Worm (Caenorhabditis elegans) whole organism, mixed stage, embryonic: ENCODE results near the gene spp-31.

Source experiments
- M03D4.4 ChIP-seq: sonication (generic microtip); optimal IDR thresholded peaks from 2 replicates; lab custom pipeline; 2017; ENCODE audit warnings: mild to moderate bottlenecking, missing genetic modification characterization, missing compliant biosample characterization
- bed-3 ChIP-seq: fragments of 200-800 bp; sonication (Bioruptor generic); optimal IDR thresholded peaks from 3 replicates; lab custom pipeline; 2018; ENCODE audit warnings: mild to moderate bottlenecking, missing genetic modification characterization, moderate library complexity, missing compliant biosample characterization
- blmp-1 ChIP-seq: fragments of 150-350 bp; optimal IDR thresholded peaks from 2 replicates; lab custom pipeline; 2014; ENCODE audit warnings: missing biosample characterization, missing genetic modification characterization
- ceh-39 ChIP-seq: fragments of 150-350 bp; optimal IDR thresholded peaks from 2 replicates; lab custom pipeline; 2014; ENCODE audit warnings: missing biosample characterization, missing genetic modification characterization
- ceh-43 ChIP-seq: fragments of 200-800 bp; sonication (Bioruptor generic); optimal IDR thresholded peaks from 2 replicates; lab custom pipeline; 2018; ENCODE audit warnings: mild to moderate bottlenecking, missing genetic modification characterization, moderate library complexity, missing compliant biosample characterization
- ceh-83 ChIP-seq: fragments of 200-800 bp; sonication (Bioruptor generic); optimal IDR thresholded peaks from 2 replicates; lab custom pipeline; 2018; ENCODE audit warnings: mild to moderate bottlenecking, missing genetic modification characterization, missing compliant biosample characterization
- ces-1 ChIP-seq: fragments of 150-350 bp; optimal IDR thresholded peaks from 2 replicates; lab custom pipeline; 2014; ENCODE audit warnings: missing biosample characterization, missing genetic modification reagents, missing genetic modification characterization
- cnd-1 ChIP-seq: fragments of 200-800 bp; sonication (Bioruptor generic); optimal IDR thresholded peaks from 2 replicates; lab custom pipeline; 2018; ENCODE audit warnings: mild to moderate bottlenecking, missing genetic modification characterization, missing compliant biosample characterization
- drap-1 ChIP-seq: fragments of 200-800 bp; sonication (Bioruptor generic); optimal IDR thresholded peaks from 3 replicates; lab custom pipeline; 2018; ENCODE audit warnings: mild to moderate bottlenecking, missing genetic modification characterization, missing compliant biosample characterization
- elt-1 ChIP-seq: sonication (generic microtip); optimal IDR thresholded peaks from 2 replicates; lab custom pipeline; 2017; ENCODE audit warnings: missing genetic modification characterization, mild to moderate bottlenecking, missing compliant biosample characterization, antibody characterized with exemption, moderate library complexity, borderline replicate concordance; ENCODE audit not compliant: insufficient read depth
- elt-3 ChIP-seq: fragments of 150-350 bp; optimal IDR thresholded peaks from 2 replicates; lab custom pipeline; 2014; ENCODE audit warnings: missing biosample characterization, missing genetic modification characterization
- flh-1 ChIP-seq: fragments of 200-800 bp; sonication (Bioruptor generic); optimal IDR thresholded peaks from 2 replicates; lab custom pipeline; 2018; ENCODE audit warnings: mild to moderate bottlenecking, missing genetic modification characterization, moderate library complexity, missing compliant biosample characterization
- ham-2 ChIP-seq: fragments of 200-800 bp; sonication (Bioruptor generic); optimal IDR thresholded peaks from 2 replicates; lab custom pipeline; 2018; ENCODE audit warnings: mild to moderate bottlenecking, missing genetic modification characterization, missing compliant biosample characterization
- hlh-1 ChIP-seq: fragments of 150-350 bp; optimal IDR thresholded peaks from 2 replicates; lab custom pipeline; 2014; ENCODE audit warnings: missing biosample characterization, missing genetic modification reagents, missing genetic modification characterization
- lin-13 ChIP-seq: fragments of 150-350 bp; optimal IDR thresholded peaks from 2 replicates; lab custom pipeline; 2014; ENCODE audit warnings: missing biosample characterization, missing genetic modification characterization
- lsy-2 ChIP-seq: fragments of 150-350 bp; optimal IDR thresholded peaks from 2 replicates; lab custom pipeline; 2014; ENCODE audit warnings: missing biosample characterization, missing genetic modification characterization
- mab-5 ChIP-seq: fragments of 150-350 bp; optimal IDR thresholded peaks from 2 replicates; lab custom pipeline; 2014; ENCODE audit warnings: missing biosample characterization, missing genetic modification characterization
- mep-1 ChIP-seq: fragments of 150-350 bp; optimal IDR thresholded peaks from 2 replicates; lab custom pipeline; 2017; ENCODE audit warnings: missing biosample characterization, missing genetic modification reagents, missing genetic modification characterization, inconsistent platforms
- mls-2 ChIP-seq: sonication (generic microtip); optimal IDR thresholded peaks from 2 replicates; lab custom pipeline; 2016; ENCODE audit warnings: mild to moderate bottlenecking, missing genetic modification characterization, moderate library complexity, missing compliant biosample characterization
- nhr-12 ChIP-seq: fragments of 150-350 bp; optimal IDR thresholded peaks from 2 replicates; lab custom pipeline; 2014; ENCODE audit warnings: missing biosample characterization, missing genetic modification characterization
- nhr-2 ChIP-seq: fragments of 150-350 bp; optimal IDR thresholded peaks from 2 replicates; lab custom pipeline; 2014; ENCODE audit warnings: missing biosample characterization, missing genetic modification characterization
- nhr-237 ChIP-seq: fragments of 150-350 bp; optimal IDR thresholded peaks from 2 replicates; lab custom pipeline; 2014; ENCODE audit warnings: missing biosample characterization, missing genetic modification characterization
- nhr-28 ChIP-seq: fragments of 150-350 bp; optimal IDR thresholded peaks from 2 replicates; lab custom pipeline; 2014; ENCODE audit warnings: missing biosample characterization, missing genetic modification characterization
- pha-4 ChIP-seq: fragments of 150-350 bp; optimal IDR thresholded peaks from 2 replicates; lab custom pipeline; 2018; ENCODE audit warnings: missing biosample characterization, missing genetic modification reagents, missing genetic modification characterization
- sem-2 ChIP-seq: fragments of 200-800 bp; sonication (Bioruptor generic); optimal IDR thresholded peaks from 2 replicates; lab custom pipeline; 2018; ENCODE audit warnings: mild to moderate bottlenecking, missing genetic modification characterization, missing compliant biosample characterization
- tbx-8 ChIP-seq: fragments of 200-800 bp; sonication (Bioruptor generic); optimal IDR thresholded peaks from 2 replicates; lab custom pipeline; 2018; ENCODE audit warnings: mild to moderate bottlenecking, missing genetic modification characterization, moderate library complexity, missing compliant biosample characterization
- unc-120 ChIP-seq: sonication (generic microtip); optimal IDR thresholded peaks from 2 replicates; lab custom pipeline; 2017; ENCODE audit warnings: missing genetic modification characterization, missing compliant biosample characterization; ENCODE audit not compliant: poor library complexity, severe bottlenecking
- unc-39 ChIP-seq: fragments of 150-350 bp; optimal IDR thresholded peaks from 2 replicates; lab custom pipeline; 2014; ENCODE audit warnings: missing biosample characterization, missing genetic modification characterization
- unc-62 ChIP-seq: fragments of 150-350 bp; optimal IDR thresholded peaks from 2 replicates; lab custom pipeline; 2014; ENCODE audit warnings: missing biosample characterization, missing genetic modification reagents, missing genetic modification characterization
- ztf-11 ChIP-seq: fragments of 150-350 bp; optimal IDR thresholded peaks from 2 replicates; lab custom pipeline; 2014; ENCODE audit warnings: missing biosample characterization, missing genetic modification characterization

The spp-31 gene

DNA sequence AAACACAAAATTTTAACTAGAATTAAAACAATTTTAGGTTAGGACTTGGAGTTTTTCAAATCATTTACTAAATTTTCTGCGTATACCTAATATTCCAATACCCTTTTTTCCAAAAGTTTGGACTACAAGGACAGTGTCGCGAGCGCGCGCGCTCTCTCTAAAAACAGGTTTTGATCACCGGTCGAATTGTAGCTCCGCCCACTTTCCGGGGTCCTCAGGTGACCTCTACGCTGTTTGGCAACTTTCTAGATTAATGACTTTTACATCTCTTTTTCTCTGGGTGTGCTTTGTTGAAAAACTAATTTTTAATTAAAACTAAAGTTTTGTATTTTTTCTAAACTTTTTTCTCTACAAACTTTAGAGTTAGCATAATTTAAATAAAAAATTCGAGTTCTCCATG is 17.3 kb upstream of the spp-31 start:
- TF ChIP-seq nhr-12 (tag; lab: Kevin White, UChicago), result no peak
- no peak for TF ChIP-seq nhr-2
- TF ChIP-seq, all 35 proteins: peak for 0

DNA sequence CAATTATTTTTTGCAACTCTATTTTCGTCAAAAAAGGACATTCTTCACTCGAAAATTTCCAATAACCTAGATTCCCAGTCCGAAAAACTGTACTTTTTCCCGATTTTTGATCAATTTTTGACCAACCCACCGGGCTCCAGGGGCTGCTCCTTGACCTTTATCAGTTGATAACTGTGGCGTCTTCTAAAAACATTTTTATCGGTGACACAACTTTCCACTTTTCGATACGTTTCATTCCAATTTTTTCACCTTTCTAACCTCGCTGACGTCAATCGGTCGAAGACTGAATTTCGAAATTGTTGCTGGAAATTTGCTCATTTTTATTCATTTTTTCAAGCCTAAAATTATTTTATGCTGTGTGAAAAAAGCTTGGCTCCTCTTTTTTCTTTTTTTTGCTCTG is 16.8 kb upstream of the spp-31 start:
- TF ChIP-seq mab-5 (tag; lab: Kevin White, UChicago) (no peak), sem-2 (GFP tag; lab: Kevin White, UChicago) (no peak), pha-4 (tag; lab: Kevin White, UChicago) (no peak), ztf-11 (tag; lab: Kevin White, UChicago) (no peak), blmp-1 (tag; lab: Kevin White, UChicago) (no peak), flh-1 (GFP tag; lab: Kevin White, UChicago) (no peak), lin-13 (no peak), M03D4.4 (tag; lab: Kevin White, UChicago) (no peak), cnd-1 (tag; lab: Kevin White, UChicago) (no peak), unc-62 (GFP tag; lab: Kevin White, UChicago) (no peak), ham-2 (GFP tag; lab: Kevin White, UChicago) (no peak), drap-1 (no peak), mep-1 (tag; lab: Kevin White, UChicago) (no peak), hlh-1 (no peak), unc-39 (tag; lab: Kevin White, UChicago) (no peak), nhr-237 (tag; lab: Kevin White, UChicago) (no peak), ces-1 (GFP tag; lab: Kevin White, UChicago) (no peak), unc-120 (no peak)

DNA sequence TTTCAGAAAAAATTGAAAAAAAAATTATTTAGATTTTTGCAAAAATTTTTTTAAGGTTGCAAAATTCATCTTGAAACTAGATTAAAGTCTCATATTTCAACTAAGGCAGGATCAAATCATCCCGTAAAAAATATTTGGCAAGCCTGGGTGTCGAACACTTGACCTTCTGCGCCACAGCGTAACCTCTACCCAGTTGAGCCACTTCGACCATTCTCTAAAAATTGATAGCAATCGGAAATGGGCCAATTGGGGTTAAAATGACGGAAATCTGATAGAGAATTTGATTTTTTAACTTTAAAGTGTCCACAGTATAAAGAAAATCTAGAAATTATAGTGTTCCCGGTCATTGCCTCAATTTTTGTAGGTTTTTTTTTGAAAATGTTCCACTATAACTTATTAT is 16.3 kb upstream of the spp-31 start:
- no peak for TF ChIP-seq mep-1 (tag; lab: Kevin White, UChicago)
- TF ChIP-seq lsy-2, result no peak
- TF ChIP-seq tbx-8, result no peak
- TF ChIP-seq mab-5 (tag; lab: Kevin White, UChicago), result no peak
- TF ChIP-seq ces-1 (GFP tag; lab: Kevin White, UChicago), result no peak

DNA sequence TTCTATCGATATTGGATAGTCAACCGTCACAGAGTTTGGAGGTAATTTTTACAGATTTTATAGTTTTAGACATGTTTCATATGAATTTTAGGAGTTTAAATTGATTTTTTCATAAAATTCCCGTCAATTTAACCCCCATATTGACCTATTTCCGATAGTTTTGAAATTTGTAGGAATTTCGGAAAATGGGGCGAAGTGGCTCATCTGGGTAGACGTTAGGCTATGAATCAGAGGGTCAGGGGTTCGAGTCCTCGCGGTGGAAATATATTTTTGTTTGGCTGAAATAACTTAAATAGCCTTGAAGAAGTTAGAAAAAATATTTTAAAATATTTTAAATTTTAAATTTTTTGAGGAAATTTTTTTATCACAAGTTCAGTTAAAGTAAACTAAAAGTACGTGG is 14.9 kb upstream of the spp-31 start:
- TF ChIP-seq bed-3 (GFP tag; lab: Kevin White, UChicago) (no peak), hlh-1 (no peak), blmp-1 (tag; lab: Kevin White, UChicago) (no peak), nhr-28 (tag; lab: Kevin White, UChicago) (no peak), ceh-83 (no peak), mab-5 (tag; lab: Kevin White, UChicago) (no peak)

DNA sequence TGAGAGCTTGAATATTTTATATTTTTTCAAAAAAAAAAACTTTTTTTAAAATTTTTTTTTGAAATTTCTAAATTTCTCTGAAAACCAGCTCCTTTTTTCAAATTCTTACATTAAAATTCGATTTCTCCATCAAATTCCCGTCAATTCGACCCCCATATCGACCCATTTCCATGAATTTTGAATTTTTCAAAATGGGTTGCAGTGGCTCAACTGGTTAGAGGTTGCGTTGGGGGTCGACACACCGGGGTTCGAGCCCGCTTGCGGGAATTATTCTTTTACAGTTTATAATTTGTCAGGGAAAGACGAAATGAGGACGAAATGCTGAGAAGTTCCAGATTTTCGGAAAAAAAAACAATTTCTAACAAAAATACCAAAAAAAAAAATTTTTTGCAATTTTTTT is 12.3 kb upstream of the spp-31 start:
- TF ChIP-seq ceh-83 (no peak), ces-1 (GFP tag; lab: Kevin White, UChicago) (no peak), unc-39 (tag; lab: Kevin White, UChicago) (no peak), cnd-1 (tag; lab: Kevin White, UChicago) (no peak), ceh-39 (tag; lab: Kevin White, UChicago) (no peak), unc-62 (GFP tag; lab: Kevin White, UChicago) (no peak)

DNA sequence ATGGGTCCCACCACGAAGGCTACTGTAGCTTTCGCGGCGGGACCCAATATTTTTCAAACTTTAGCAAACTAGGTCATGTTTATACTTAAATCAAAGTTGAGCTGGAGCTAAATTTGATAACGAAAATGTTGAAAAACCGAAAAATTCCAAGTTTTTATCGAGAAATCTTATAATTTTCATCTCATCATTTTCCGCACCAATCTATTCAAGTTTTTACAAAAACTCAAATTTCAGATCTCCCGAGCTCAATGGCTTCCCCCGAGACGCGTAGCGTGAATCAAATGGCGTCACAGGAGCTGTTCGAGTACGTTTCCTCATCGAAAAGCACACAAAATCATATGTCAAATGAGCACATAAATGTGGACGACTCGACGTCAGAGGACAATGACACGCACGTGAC is 8.5 kb upstream of the spp-31 start:
- TF ChIP-seq ztf-11 (tag; lab: Kevin White, UChicago) (no peak), elt-3 (no peak), bed-3 (GFP tag; lab: Kevin White, UChicago) (no peak), mab-5 (tag; lab: Kevin White, UChicago) (no peak), hlh-1 (no peak), cnd-1 (tag; lab: Kevin White, UChicago) (no peak), nhr-12 (tag; lab: Kevin White, UChicago) (no peak), nhr-237 (tag; lab: Kevin White, UChicago) (no peak), mep-1 (tag; lab: Kevin White, UChicago) (no peak), tbx-8 (no peak), unc-120 (no peak), ceh-43 (GFP tag; lab: Kevin White, UChicago) (no peak), ceh-83 (no peak), mls-2 (tag; lab: Kevin White, UChicago) (no peak), elt-1 (tag; lab: Kevin White, UChicago) (no peak), ceh-39 (tag; lab: Kevin White, UChicago) (no peak)
